Fruit fly (Drosophila melanogaster) whole organism, embryonic: ENCODE results near the gene TotA.
A peak's percentile ranks its signal among the peaks of the same experiment; 100 is the strongest.

ENCODE experiments used
- Atf-2 ChIP-seq: fragments of 200-800 bp; sonication (Bioruptor generic); optimal IDR thresholded peaks from 2 replicates; lab custom pipeline; 2016; ENCODE audit warnings: missing biosample characterization, missing genetic modification characterization
- B-H1 ChIP-seq: fragments of 200-800 bp; sonication (Bioruptor generic); IDR thresholded peaks from 3 replicates; pipeline ENCODE4 v1.3.6; 2022; ENCODE audit warnings: missing biosample characterization, missing genetic modification characterization
- CG11085 ChIP-seq: fragments of 200-800 bp; sonication (Bioruptor generic); IDR thresholded peaks from 2 replicates; pipeline ENCODE4 v1.3.6; 2022; ENCODE audit warnings: missing biosample characterization, missing genetic modification characterization
- CG11093 ChIP-seq: fragments of 200-800 bp; sonication (Bioruptor generic); IDR thresholded peaks from 3 replicates; pipeline ENCODE4 v1.3.6; 2022; ENCODE audit warnings: missing biosample characterization, missing genetic modification characterization
- CG12391 ChIP-seq: fragments of 200-800 bp; sonication (Bioruptor generic); optimal IDR thresholded peaks from 3 replicates; lab custom pipeline; 2018; ENCODE audit warnings: missing biosample characterization, mild to moderate bottlenecking, missing genetic modification characterization, moderate library complexity
- CG12769 ChIP-seq: fragments of 200-800 bp; sonication (Bioruptor generic); optimal IDR thresholded peaks from 2 replicates; lab custom pipeline; 2019; ENCODE audit warnings: missing biosample characterization, mild to moderate bottlenecking, missing genetic modification characterization, moderate library complexity
- CG13287 ChIP-seq: fragments of 200-800 bp; sonication (Bioruptor generic); IDR thresholded peaks from 2 replicates; pipeline ENCODE4 v1.3.6; 2022; ENCODE audit warnings: missing biosample characterization, missing genetic modification characterization; ENCODE audit not compliant: partially characterized antibody
- CG13296 ChIP-seq: fragments of 200-800 bp; sonication (Bioruptor generic); optimal IDR thresholded peaks from 3 replicates; lab custom pipeline; 2018; ENCODE audit warnings: missing biosample characterization, mild to moderate bottlenecking, missing genetic modification characterization
- CG14710 ChIP-seq: fragments of 200-800 bp; sonication (Bioruptor generic); optimal IDR thresholded peaks from 3 replicates; lab custom pipeline; 2019; ENCODE audit warnings: missing biosample characterization, mild to moderate bottlenecking, missing genetic modification characterization, moderate library complexity
- CG15514 ChIP-seq: fragments of 200-800 bp; sonication (Bioruptor generic); optimal IDR thresholded peaks from 3 replicates; lab custom pipeline; 2017; ENCODE audit warnings: missing biosample characterization, missing genetic modification characterization, mild to moderate bottlenecking, moderate library complexity, missing genetic modification reagents
- CG15601 ChIP-seq: fragments of 200-800 bp; sonication (Bioruptor generic); optimal IDR thresholded peaks from 3 replicates; lab custom pipeline; 2019; ENCODE audit warnings: missing biosample characterization, mild to moderate bottlenecking, missing genetic modification characterization, moderate library complexity
- CG1603 ChIP-seq: fragments of 200-800 bp; sonication (Bioruptor generic); optimal IDR thresholded peaks from 2 replicates; lab custom pipeline; 2019; ENCODE audit warnings: missing biosample characterization, mild to moderate bottlenecking, missing genetic modification characterization, moderate library complexity
- CG30403 ChIP-seq: fragments of 200-800 bp; sonication (Bioruptor generic); optimal IDR thresholded peaks from 3 replicates; lab custom pipeline; 2016; ENCODE audit warnings: missing biosample characterization, missing genetic modification characterization
- CG4617 ChIP-seq: fragments of 200-800 bp; sonication (Bioruptor generic); optimal IDR thresholded peaks from 3 replicates; lab custom pipeline; 2016; ENCODE audit warnings: missing biosample characterization, missing genetic modification characterization, borderline replicate concordance
- CG8290 ChIP-seq, 3 experiments: fragments of 200-800 bp; sonication (Bioruptor generic); optimal IDR thresholded peaks; 2 replicates each; lab custom pipeline; 2016 to 2019; ENCODE audit warnings: missing biosample characterization in 3 of 3, missing genetic modification characterization in 3 of 3, mild to moderate bottlenecking in 2 of 3, moderate library complexity in 1 of 3
- CG9797 ChIP-seq: fragments of 200-800 bp; sonication (Bioruptor generic); optimal IDR thresholded peaks from 3 replicates; lab custom pipeline; 2018; ENCODE audit warnings: missing biosample characterization, mild to moderate bottlenecking, missing genetic modification characterization
- CoRest ChIP-seq: fragments of 200-800 bp; sonication (Bioruptor generic); optimal IDR thresholded peaks from 3 replicates; lab custom pipeline; 2018; ENCODE audit warnings: missing biosample characterization, mild to moderate bottlenecking, missing genetic modification characterization, moderate library complexity
- E2f1 ChIP-seq: fragments of 200-800 bp; sonication (Bioruptor generic); IDR thresholded peaks from 2 replicates; pipeline ENCODE4 v1.3.6; 2022; ENCODE audit warnings: missing biosample characterization, missing genetic modification characterization
- E2f2 ChIP-seq: fragments of 200-800 bp; sonication (Bioruptor generic); IDR thresholded peaks from 2 replicates; pipeline ENCODE4 v1.3.6; 2022; ENCODE audit warnings: missing biosample characterization, missing genetic modification characterization
- Elba2 ChIP-seq: fragments of 200-800 bp; sonication (Bioruptor generic); optimal IDR thresholded peaks from 3 replicates; lab custom pipeline; 2016; ENCODE audit warnings: missing biosample characterization, missing genetic modification characterization
- Hr3 ChIP-seq: fragments of 200-800 bp; sonication (Bioruptor generic); optimal IDR thresholded peaks from 3 replicates; lab custom pipeline; 2016; ENCODE audit warnings: missing biosample characterization, missing genetic modification characterization
- Lpt ChIP-seq: fragments of >200 bp; optimal IDR thresholded peaks from 2 replicates; lab custom pipeline; 2018; ENCODE audit warnings: missing biosample characterization, missing genetic modification characterization
- MESR4 ChIP-seq: fragments of 200-800 bp; sonication (Bioruptor generic); optimal IDR thresholded peaks from 2 replicates; lab custom pipeline; 2018; ENCODE audit warnings: missing biosample characterization, mild to moderate bottlenecking, missing genetic modification characterization, moderate library complexity
- Med ChIP-seq: fragments of 200-800 bp; sonication (Bioruptor generic); peaks from one replicate; lab custom pipeline; 2016; ENCODE audit warnings: missing biosample characterization, missing genetic modification characterization, mild to moderate bottlenecking, inconsistent platforms, moderate library complexity
- Myb ChIP-seq: fragments of 200-800 bp; sonication (Bioruptor generic); optimal IDR thresholded peaks from 2 replicates; lab custom pipeline; 2016; ENCODE audit warnings: missing biosample characterization, missing genetic modification characterization
- Opbp ChIP-seq: fragments of 200-800 bp; sonication (Bioruptor generic); IDR thresholded peaks from 3 replicates; pipeline ENCODE4 v1.3.6; 2022; ENCODE audit warnings: missing biosample characterization, missing genetic modification characterization; ENCODE audit not compliant: partially characterized antibody
- Pdp1 ChIP-seq, 2 experiments: fragments of 200-800 bp; sonication (Bioruptor generic); optimal IDR thresholded peaks; 3 replicates each; lab custom pipeline; 2016; ENCODE audit warnings: missing biosample characterization in 2 of 2, missing genetic modification characterization in 2 of 2, mild to moderate bottlenecking in 1 of 2, moderate library complexity in 1 of 2
- Sry-β ChIP-seq: fragments of 200-800 bp; sonication (Bioruptor generic); optimal IDR thresholded peaks from 2 replicates; lab custom pipeline; 2018; ENCODE audit warnings: missing biosample characterization, mild to moderate bottlenecking, missing genetic modification characterization, moderate library complexity
- YL-1 ChIP-seq: fragments of 200-800 bp; sonication (Bioruptor generic); optimal IDR thresholded peaks from 3 replicates; lab custom pipeline; 2017; ENCODE audit warnings: missing biosample characterization, mild to moderate bottlenecking, missing genetic modification characterization
- bcd ChIP-seq: fragments of 200-800 bp; sonication (Bioruptor generic); optimal IDR thresholded peaks from 2 replicates; lab custom pipeline; 2017; ENCODE audit warnings: missing biosample characterization, mild to moderate bottlenecking, missing genetic modification characterization
- bowl ChIP-seq: fragments of 200-800 bp; sonication (Bioruptor generic); IDR thresholded peaks from 2 replicates; pipeline ENCODE4 v1.3.6; 2022; ENCODE audit warnings: missing biosample characterization, missing genetic modification characterization
- cad ChIP-seq: fragments of >200 bp; optimal IDR thresholded peaks from 2 replicates; lab custom pipeline; 2017; ENCODE audit warnings: missing biosample characterization, missing genetic modification characterization
- cg ChIP-seq: fragments of 200-800 bp; sonication (Bioruptor generic); optimal IDR thresholded peaks from 3 replicates; lab custom pipeline; 2019; ENCODE audit warnings: missing biosample characterization, mild to moderate bottlenecking, missing genetic modification characterization, moderate library complexity
- dimm ChIP-seq: fragments of 200-800 bp; sonication (Bioruptor generic); IDR thresholded peaks from 2 replicates; pipeline ENCODE4 v1.3.6; 2022; ENCODE audit warnings: missing biosample characterization, missing genetic modification characterization
- disco-r ChIP-seq: fragments of 200-800 bp; sonication (Bioruptor generic); optimal IDR thresholded peaks from 2 replicates; lab custom pipeline; 2016; ENCODE audit warnings: missing biosample characterization, missing genetic modification characterization
- dm ChIP-seq: fragments of 200-800 bp; sonication (Bioruptor generic); optimal IDR thresholded peaks from 3 replicates; lab custom pipeline; 2016; ENCODE audit warnings: missing biosample characterization, missing genetic modification characterization
- en ChIP-seq: fragments of 200-800 bp; sonication (Bioruptor generic); optimal IDR thresholded peaks from 2 replicates; lab custom pipeline; 2016; ENCODE audit warnings: missing biosample characterization, missing genetic modification characterization
- fd64A ChIP-seq: fragments of 200-800 bp; sonication (Bioruptor generic); optimal IDR thresholded peaks from 3 replicates; lab custom pipeline; 2018; ENCODE audit warnings: missing biosample characterization, mild to moderate bottlenecking, missing genetic modification characterization
- gfzf ChIP-seq: fragments of 200-800 bp; sonication (Bioruptor generic); optimal IDR thresholded peaks from 2 replicates; lab custom pipeline; 2016; ENCODE audit warnings: missing biosample characterization, mild to moderate bottlenecking, missing genetic modification characterization, moderate library complexity
- kah ChIP-seq: fragments of 200-800 bp; sonication (Bioruptor generic); optimal IDR thresholded peaks from 2 replicates; lab custom pipeline; 2018; ENCODE audit warnings: missing biosample characterization, mild to moderate bottlenecking, missing genetic modification characterization
- phol ChIP-seq: fragments of 200-800 bp; sonication (Bioruptor generic); optimal IDR thresholded peaks from 3 replicates; lab custom pipeline; 2018; ENCODE audit warnings: missing biosample characterization, mild to moderate bottlenecking, missing genetic modification characterization, moderate library complexity
- scrt ChIP-seq: fragments of 200-800 bp; sonication (Bioruptor generic); optimal IDR thresholded peaks from 2 replicates; lab custom pipeline; 2018; ENCODE audit warnings: missing biosample characterization, mild to moderate bottlenecking, missing genetic modification characterization, moderate library complexity
- sd ChIP-seq: fragments of 200-800 bp; sonication (Bioruptor generic); optimal IDR thresholded peaks from 3 replicates; lab custom pipeline; 2018; ENCODE audit warnings: missing biosample characterization, mild to moderate bottlenecking, missing genetic modification characterization, moderate library complexity
- sug ChIP-seq: fragments of 200-800 bp; optimal IDR thresholded peaks from 2 replicates; lab custom pipeline; 2019; ENCODE audit warnings: missing biosample characterization, mild to moderate bottlenecking, missing genetic modification characterization, moderate library complexity
- wor ChIP-seq: fragments of 200-800 bp; sonication (Bioruptor generic); IDR thresholded peaks from 2 replicates; pipeline ENCODE4 v1.3.6; 2022; ENCODE audit warnings: missing biosample characterization, missing genetic modification characterization

The TotA gene

dm6 chr3R:20821815-20822375 is 48.9 kb upstream of the TotA start, which contains the start of the genes CG17271 and RpS20 (continued):
- TF ChIP-seq Lpt (GFP tag; lab: Kevin White, UChicago) (no peak), fd64A (GFP tag; lab: Kevin White, UChicago) (peak; percentile 27), cg (GFP tag; lab: Kevin White, UChicago) (peak; percentile 68), dm (GFP tag; lab: Kevin White, UChicago) (peak; percentile 93), Hr3 (GFP tag; lab: Kevin White, UChicago) (peak; percentile 94), E2f2 (GFP tag; lab: Robert Waterston, UW) (peak; percentile 73)

dm6 chr3R:20823704-20824454 is 47.0 kb upstream of the TotA start, which contains the start of gene CG17272:
CG17272 (minus strand) TSS chr3R:20824239.
- TF ChIP-seq phol (tag; lab: Kevin White, UChicago) (no peak), Opbp (GFP tag; lab: Robert Waterston, UW) (no peak), E2f1 (GFP tag; lab: Robert Waterston, UW) (no peak), en (no peak), CG13296 (GFP tag; lab: Kevin White, UChicago) (peak; percentile 4), Elba2 (peak; percentile 43), CG8290 (GFP tag; optimal IDR thresholded peaks at IDR 0.05; lab: Kevin White, UChicago) (peak; percentile 15), CG8290 (tag; optimal IDR thresholded peaks at IDR 0.05; lab: Kevin White, UChicago) (peak in 1 of 2 experiments; percentile 28), CG1603 (tag; lab: Kevin White, UChicago) (peak; percentile 37), CG15601 (peak; percentile 39), CG9797 (GFP tag; lab: Kevin White, UChicago) (peak; percentile 76), B-H1 (no peak), CG14710 (tag; lab: Kevin White, UChicago) (peak; percentile 44), dimm (GFP tag; lab: Robert Waterston, UW) (no peak), scrt (GFP tag; lab: Kevin White, UChicago) (peak; percentile 83), Myb (GFP tag; lab: Kevin White, UChicago) (peak; percentile 48), sug (tag; lab: Kevin White, UChicago) (peak; percentile 71), Atf-2 (no peak), kah (GFP tag; lab: Kevin White, UChicago) (peak; percentile 97), Pdp1 (GFP tag; optimal IDR thresholded peaks at IDR 0.05; lab: Kevin White, UChicago) (peak in 1 of 2 experiments; percentile 34), YL-1 (GFP tag; lab: Kevin White, UChicago) (peak; percentile 39), CG11085 (GFP tag; lab: Robert Waterston, UW) (no peak), CG12391 (tag; lab: Kevin White, UChicago) (peak; percentile 12), MESR4 (GFP tag; lab: Kevin White, UChicago) (peak; percentile 53), CG15514 (peak; percentile 50), disco-r (no peak), CG12769 (tag; lab: Kevin White, UChicago) (peak; percentile 44), Med (GFP tag; lab: Kevin White, UChicago) (peak; percentile 74), sd (tag; lab: Kevin White, UChicago) (peak; percentile 80), bcd (GFP tag; lab: Kevin White, UChicago) (no peak), Sry-β (GFP tag; lab: Kevin White, UChicago) (no peak), CG11093 (no peak), E2f2 (GFP tag; lab: Robert Waterston, UW) (peak; percentile 71), wor (no peak), CoRest (tag; lab: Kevin White, UChicago) (peak; percentile 70), CG13287 (GFP tag; lab: Robert Waterston, UW) (peak; percentile 34; the same call in 1 of the 2 replicates), CG30403 (GFP tag; lab: Kevin White, UChicago) (no peak), CG4617 (peak; percentile 45), bowl (no peak), cad (GFP tag; lab: Kevin White, UChicago) (no peak), gfzf (GFP tag; lab: Kevin White, UChicago) (peak; percentile 88)
